Worm (Caenorhabditis elegans): ENCODE results near the gene srv-28.

Gene srv-28

DNA sequence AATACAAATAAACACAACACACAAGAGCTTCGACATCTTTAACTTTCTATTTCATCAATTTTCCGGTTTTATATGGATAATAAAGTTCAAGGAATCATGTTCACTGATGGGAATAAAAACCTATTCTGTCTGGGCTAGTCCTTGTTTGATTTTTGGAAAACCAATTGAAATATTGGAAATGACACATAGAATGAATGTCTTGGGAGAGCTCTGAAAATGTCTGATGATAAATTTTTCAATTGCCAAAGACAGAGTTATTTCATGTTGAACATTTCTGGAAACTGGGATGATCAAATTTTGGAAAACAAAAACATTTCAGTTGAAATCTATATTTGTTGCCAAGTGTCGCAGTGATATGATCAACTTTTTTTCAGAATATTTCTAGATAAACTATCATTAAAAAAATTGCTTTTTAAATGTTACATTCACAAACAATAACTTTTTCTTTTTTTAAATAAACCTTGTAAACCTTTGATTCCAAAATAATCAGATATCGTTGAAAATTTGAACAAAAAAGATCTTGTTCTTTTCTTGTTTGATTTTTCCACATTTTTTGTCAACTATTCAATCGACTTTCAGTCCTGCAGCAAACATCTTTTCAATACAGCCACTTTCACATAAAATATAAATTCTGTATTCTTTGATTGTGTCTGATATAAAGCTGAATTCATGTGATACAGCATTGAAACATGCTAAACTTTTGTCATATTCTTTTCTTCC lies 25.5 kb downstream of the srv-28 start, which contains the start of the genes F58F9.6 and F58F9.8:
TSS of gene F58F9.6 (minus strand) at position 101 of the 720 bp plus-strand sequence.
TSS of gene F58F9.8 (plus strand) at position 670 of the 720 bp plus-strand sequence.
- TF ChIP-seq fkh-8 (tag; optimal IDR thresholded peaks at IDR 0.05), result no peak
- TF ChIP-seq snu-23 (GFP tag; optimal IDR thresholded peaks at IDR 0.05), result no peak
- TF ChIP-seq efl-1 (optimal IDR thresholded peaks at IDR 0.05), result no peak
- peak in 1 of 2 experiments; percentile 83 for TF ChIP-seq efl-1 (GFP tag; optimal IDR thresholded peaks at IDR 0.05 in 1 of 2)
- TF ChIP-seq nhr-85 (tag), result peak; percentile 22

DNA sequence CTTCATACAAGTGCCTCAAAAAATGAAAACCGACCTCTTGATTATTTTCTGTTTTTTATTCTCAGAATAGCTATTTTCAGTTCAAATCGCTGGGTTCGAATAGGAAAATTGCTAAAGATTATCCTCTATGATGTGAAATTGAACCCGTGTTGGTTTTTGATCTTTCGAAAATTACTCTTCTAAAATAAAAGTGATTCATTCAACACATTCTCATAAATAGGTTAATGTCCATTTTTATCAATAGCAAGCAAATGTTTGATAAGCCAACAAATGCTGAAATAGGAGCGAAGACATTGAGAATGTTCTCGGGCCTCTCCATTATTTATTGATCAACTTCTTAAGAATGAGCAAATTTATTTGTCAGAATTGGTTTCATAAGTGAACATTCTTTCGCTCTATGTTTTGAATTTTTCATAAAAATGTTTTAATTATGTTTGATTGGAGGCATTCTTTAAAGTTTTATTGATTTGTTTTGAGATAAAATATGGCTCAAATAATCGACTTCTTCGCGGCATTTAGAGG lies 30.3 kb downstream of the srv-28 start, which contains the start of gene F58F9.3:
TSS of gene F58F9.3 (plus strand) at position 472 of the 522 bp plus-strand sequence.
- peak; percentile 1 for TF ChIP-seq elt-2 (tag; optimal IDR thresholded peaks at IDR 0.05)
- no peak for TF ChIP-seq fkh-4 (tag; optimal IDR thresholded peaks at IDR 0.05; ENCODE audit: borderline replicate concordance)

DNA sequence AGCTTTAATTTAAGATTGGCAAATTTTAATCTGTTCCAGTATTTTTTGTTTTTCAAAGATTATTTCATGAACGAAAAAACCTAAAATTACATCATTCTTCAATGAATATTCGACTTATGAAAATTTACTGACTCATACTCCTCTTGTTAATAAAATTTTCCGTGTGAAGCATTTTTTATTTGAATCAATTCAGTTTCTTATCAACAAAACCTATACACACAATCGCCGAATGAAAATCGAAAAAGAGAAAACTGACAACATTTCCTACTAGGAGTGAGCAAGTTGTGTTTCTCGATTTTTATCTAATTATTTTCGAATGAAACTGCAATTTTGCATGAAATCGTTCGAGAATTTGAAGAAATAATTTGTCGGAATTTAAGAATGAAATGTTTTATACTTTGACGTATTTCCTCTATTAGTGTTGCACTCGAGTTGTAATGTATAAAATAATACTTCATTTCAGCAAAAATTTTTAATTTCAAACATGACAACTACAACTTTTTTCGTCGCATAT lies 32.5 kb downstream of the srv-28 start, which contains the start of gene F58F9.4:
TSS of gene F58F9.4 (plus strand) at position 464 of the 514 bp plus-strand sequence.
- TF ChIP-seq nhr-47 (tag; optimal IDR thresholded peaks at IDR 0.05), result no peak
- no peak for TF ChIP-seq fkh-8 (tag; optimal IDR thresholded peaks at IDR 0.05)
- TF ChIP-seq pag-3 (tag; optimal IDR thresholded peaks at IDR 0.05; ENCODE audit: borderline replicate concordance, insufficient read depth), result no peak
- TF ChIP-seq ces-1 (GFP tag; optimal IDR thresholded peaks at IDR 0.05), result no peak
- TF ChIP-seq isw-1 (GFP tag; IDR thresholded peaks at IDR 0.05), result no peak

DNA sequence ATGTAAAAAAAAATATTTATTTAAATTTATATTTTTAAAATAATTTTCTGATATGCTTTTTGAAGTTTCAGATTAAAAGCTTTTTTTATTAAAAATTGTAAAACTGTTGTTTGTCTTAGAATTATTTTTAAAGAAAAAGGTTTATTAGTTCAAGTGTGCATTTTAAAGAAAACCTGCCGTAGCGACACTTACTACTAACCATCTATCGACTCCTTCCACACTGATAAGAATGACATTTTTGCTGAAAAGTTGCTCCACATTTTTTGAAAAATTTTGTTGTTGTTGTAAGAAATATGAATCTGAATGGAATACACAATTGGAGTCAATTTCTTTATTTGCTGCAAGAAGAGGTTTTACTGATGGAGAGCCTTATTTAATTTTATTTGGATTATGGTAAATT lies 35.2 kb downstream of the srv-28 start, which contains the start of gene C49A9.1:
TSS of gene C49A9.1 (plus strand) at position 217 of the 400 bp plus-strand sequence.
- no peak for TF ChIP-seq egl-13 (tag; optimal IDR thresholded peaks at IDR 0.05)
- TF ChIP-seq nhr-19 (GFP tag; conservative IDR thresholded peaks at IDR 0.05), result no peak
- TF ChIP-seq ceh-8 (GFP tag; optimal IDR thresholded peaks at IDR 0.05), result no peak
- TF ChIP-seq fos-1 (tag; optimal IDR thresholded peaks at IDR 0.05), result no peak
- no peak for TF ChIP-seq ceh-88 (GFP tag; IDR thresholded peaks at IDR 0.05)
- no peak for TF ChIP-seq aha-1 (tag; optimal IDR thresholded peaks at IDR 0.05)
- no peak for TF ChIP-seq sup-37 (GFP tag; optimal IDR thresholded peaks at IDR 0.05)
- TF ChIP-seq vab-15 (tag; optimal IDR thresholded peaks at IDR 0.05), result no peak
- no peak for TF ChIP-seq nhr-90 (tag; optimal IDR thresholded peaks at IDR 0.05; ENCODE audit: poor library complexity)
- TF ChIP-seq ets-5 (GFP tag; IDR thresholded peaks at IDR 0.05), result no peak
- no peak for TF ChIP-seq dsc-1 (tag; optimal IDR thresholded peaks at IDR 0.05)
- TF ChIP-seq mab-9 (GFP tag; IDR thresholded peaks at IDR 0.05), result no peak
- TF ChIP-seq F16B12.6 (tag; optimal IDR thresholded peaks at IDR 0.05), result no peak
- TF ChIP-seq blmp-1 (tag; optimal IDR thresholded peaks at IDR 0.05), result no peak
- no peak for TF ChIP-seq ceh-82 (tag; optimal IDR thresholded peaks at IDR 0.05)
- TF ChIP-seq nhr-11 (tag; optimal IDR thresholded peaks at IDR 0.05), result no peak
- no peak for TF ChIP-seq pag-3 (tag; optimal IDR thresholded peaks at IDR 0.05; ENCODE audit: borderline replicate concordance, insufficient read depth)
- TF ChIP-seq swsn-7 (tag; optimal IDR thresholded peaks at IDR 0.05), result no peak
- no peak for TF ChIP-seq lir-3 (tag; optimal IDR thresholded peaks at IDR 0.05; ENCODE audit: poor library complexity)

DNA sequence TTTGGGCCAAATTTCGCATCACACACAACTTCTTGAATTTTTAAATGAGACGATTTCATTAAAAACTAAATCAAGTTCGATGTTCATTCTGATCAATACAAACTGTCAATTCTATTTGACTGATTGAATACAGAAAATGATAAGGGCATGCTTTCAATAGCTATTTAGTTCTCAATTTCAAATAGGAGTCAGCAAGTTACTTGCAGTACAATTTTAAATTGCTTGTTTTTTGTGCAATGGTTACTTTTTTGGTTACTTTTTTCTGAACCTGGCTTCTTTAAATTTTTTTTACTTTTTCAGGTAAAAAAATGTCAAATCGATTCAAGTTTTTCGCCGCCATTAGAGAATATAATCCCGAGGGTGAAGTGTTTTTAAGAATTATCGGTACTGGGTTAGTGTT lies 38.0 kb downstream of the srv-28 start, which contains the start of gene C49A9.2:
TSS of gene C49A9.2 (plus strand) at position 301 of the 400 bp plus-strand sequence.
- no peak for TF ChIP-seq sup-37 (GFP tag; optimal IDR thresholded peaks at IDR 0.05)
- TF ChIP-seq jun-1 (tag; optimal IDR thresholded peaks at IDR 0.05), result no peak
- TF ChIP-seq zip-4 (GFP tag; optimal IDR thresholded peaks at IDR 0.05), result no peak
- no peak for TF ChIP-seq efl-1 (optimal IDR thresholded peaks at IDR 0.05)
- no peak for TF ChIP-seq efl-1 (GFP tag; optimal IDR thresholded peaks at IDR 0.05 in 1 of 2)
- no peak for TF ChIP-seq mef-2 (tag; optimal IDR thresholded peaks at IDR 0.05)
- no peak for TF ChIP-seq ceh-8 (GFP tag; optimal IDR thresholded peaks at IDR 0.05)
- TF ChIP-seq nhr-11 (tag; optimal IDR thresholded peaks at IDR 0.05), result no peak
- TF ChIP-seq unc-62 (GFP tag; optimal IDR thresholded peaks at IDR 0.05), result no peak

Measured in whole organism, L1 larva.